Worm (Caenorhabditis elegans): ENCODE results near the gene fbxc-52.
A peak's percentile ranks its signal among the peaks of the same experiment; 100 is the strongest.

The fbxc-52 gene

ce11 chrII:3731723-3732122 is 14.7 kb downstream of the fbxc-52 start, which contains the start of the genes sdz-12 and bath-31:
sdz-12 (minus strand) TSS chrII:3731823.
bath-31 (plus strand) TSS chrII:3731973.
- TF ChIP-seq lin-54 (GFP tag; optimal IDR thresholded peaks at IDR 0.05): no peak
- no peak for TF ChIP-seq ZK185.1 (tag; optimal IDR thresholded peaks at IDR 0.05; ENCODE audit: poor library complexity, severe bottlenecking)
- TF ChIP-seq tbp1 (GFP tag; optimal IDR thresholded peaks at IDR 0.05): no peak
- TF ChIP-seq repo-1 (tag; optimal IDR thresholded peaks at IDR 0.05): no peak
- no peak for TF ChIP-seq snpc-1.3 (tag; optimal IDR thresholded peaks at IDR 0.05; ENCODE audit: insufficient read depth)
- no peak for TF ChIP-seq egrh-3 (GFP tag; IDR thresholded peaks at IDR 0.05)
- no peak for TF ChIP-seq attf-3 (GFP tag; conservative IDR thresholded peaks at IDR 0.05)
- TF ChIP-seq madf-10 (tag; optimal IDR thresholded peaks at IDR 0.05): no peak
- TF ChIP-seq F39B2.1 (GFP tag; IDR thresholded peaks at IDR 0.05): no peak
- no peak for TF ChIP-seq ztf-6 (GFP tag; IDR thresholded peaks at IDR 0.05)
- no peak for TF ChIP-seq nhr-90 (tag; optimal IDR thresholded peaks at IDR 0.05)
- no peak for TF ChIP-seq him-1 (tag; optimal IDR thresholded peaks at IDR 0.05)

ce11 chrII:3736893-3737375 is 19.9 kb downstream of the fbxc-52 start, which contains the start of gene F12E12.6:
F12E12.6 (minus strand) TSS chrII:3736943.
- TF ChIP-seq ets-4 (GFP tag; optimal IDR thresholded peaks at IDR 0.05) (no peak), lin-54 (GFP tag; optimal IDR thresholded peaks at IDR 0.05) (no peak), madf-6 (GFP tag; IDR thresholded peaks at IDR 0.05) (peak; percentile 58), B0261.1 (tag; optimal IDR thresholded peaks at IDR 0.05) (no peak), nhr-90 (tag; optimal IDR thresholded peaks at IDR 0.05) (no peak), dpff-1 (tag; optimal IDR thresholded peaks at IDR 0.05) (no peak), lag-1 (GFP tag; IDR thresholded peaks at IDR 0.05) (no peak), tbp1 (GFP tag; optimal IDR thresholded peaks at IDR 0.05) (no peak), madf-8 (GFP tag; conservative IDR thresholded peaks at IDR 0.05) (peak; percentile 27; the same call in 1 of the 2 replicates), attf-3 (GFP tag; conservative IDR thresholded peaks at IDR 0.05) (no peak), rcor-1 (GFP tag; IDR thresholded peaks at IDR 0.05) (no peak), snpc-1.1 (tag; optimal IDR thresholded peaks at IDR 0.05; ENCODE audit: insufficient read depth) (no peak), unc-62 (GFP tag; optimal IDR thresholded peaks at IDR 0.05) (no peak), ztf-22 (GFP tag; optimal IDR thresholded peaks at IDR 0.05) (no peak), F23B12.7 (tag; optimal IDR thresholded peaks at IDR 0.05; ENCODE audit: insufficient read depth) (no peak), mxl-1 (tag; optimal IDR thresholded peaks at IDR 0.05) (no peak), ztf-6 (GFP tag; IDR thresholded peaks at IDR 0.05) (no peak), somi-1 (GFP tag; optimal IDR thresholded peaks at IDR 0.05) (no peak), attf-5 (GFP tag; optimal IDR thresholded peaks at IDR 0.05) (no peak), aptf-3 (GFP tag; IDR thresholded peaks at IDR 0.05) (no peak), mcd-1 (GFP tag; IDR thresholded peaks at IDR 0.05) (no peak), F57A8.1 (GFP tag; optimal IDR thresholded peaks at IDR 0.05) (no peak), mel-28 (tag; optimal IDR thresholded peaks at IDR 0.05; ENCODE audit: borderline replicate concordance) (no peak), sea-2 (GFP tag; IDR thresholded peaks at IDR 0.05) (no peak), nfya-2 (GFP tag; IDR thresholded peaks at IDR 0.05) (no peak), lir-1 (GFP tag; conservative IDR thresholded peaks at IDR 0.05) (no peak), efl-1 (GFP tag; optimal IDR thresholded peaks at IDR 0.05) (peak; percentile 57), die-1 (tag; optimal IDR thresholded peaks at IDR 0.05) (no peak), hmg-1.2 (GFP tag; IDR thresholded peaks at IDR 0.05) (peak; percentile 33; the same call in 1 of the 2 replicates), nfya-1 (tag; optimal IDR thresholded peaks at IDR 0.05; ENCODE audit: borderline replicate concordance, insufficient read depth) (no peak), lsl-1 (GFP tag; optimal IDR thresholded peaks at IDR 0.05) (no peak), dpl-1 (GFP tag; optimal IDR thresholded peaks at IDR 0.05) (peak; percentile 7), ceh-79 (tag; optimal IDR thresholded peaks at IDR 0.05) (no peak), ztf-28 (GFP tag; IDR thresholded peaks at IDR 0.05) (no peak), tbx-9 (tag; optimal IDR thresholded peaks at IDR 0.05; ENCODE audit: borderline replicate concordance) (no peak), snpc-3.4 (tag; optimal IDR thresholded peaks at IDR 0.05) (no peak), rec-8 (tag; optimal IDR thresholded peaks at IDR 0.05) (no peak)

Measured in whole organism, young adult.